Worm (Caenorhabditis elegans) whole organism, L3 larva: ENCODE data around the gene Y41C4A.9.

Experiments used
- R02D3.7 ChIP-seq: fragments of 150-350 bp; optimal IDR thresholded peaks from 2 replicates; lab custom pipeline; 2014; ENCODE audit warnings: missing biosample characterization, missing genetic modification characterization
- ZK546.5 ChIP-seq: sonication (generic microtip); optimal IDR thresholded peaks from 2 replicates; lab custom pipeline; 2017; ENCODE audit warnings: missing biosample characterization, missing genetic modification characterization
- aly-2 ChIP-seq: fragments of 150-350 bp; optimal IDR thresholded peaks from 2 replicates; lab custom pipeline; 2014; ENCODE audit warnings: missing biosample characterization, missing genetic modification characterization
- ama-1 ChIP-seq: fragments of 150-350 bp; optimal IDR thresholded peaks from 2 replicates; lab custom pipeline; 2018
- ceh-16 ChIP-seq: sonication (generic microtip); optimal IDR thresholded peaks from 2 replicates; lab custom pipeline; 2017; ENCODE audit warnings: missing biosample characterization, missing genetic modification characterization
- ceh-28 ChIP-seq: fragments of 150-350 bp; optimal IDR thresholded peaks from 2 replicates; lab custom pipeline; 2014; ENCODE audit warnings: missing biosample characterization, missing genetic modification reagents, missing genetic modification characterization
- ceh-82 ChIP-seq: fragments of 150-350 bp; optimal IDR thresholded peaks from 2 replicates; lab custom pipeline; 2014; ENCODE audit warnings: missing biosample characterization, missing genetic modification characterization
- ceh-9 ChIP-seq: sonication (generic microtip); optimal IDR thresholded peaks from 2 replicates; lab custom pipeline; 2018; ENCODE audit warnings: missing biosample characterization, missing genetic modification characterization
- daf-12 ChIP-seq: fragments of 150-350 bp; optimal IDR thresholded peaks from 2 replicates; lab custom pipeline; 2014; ENCODE audit warnings: missing biosample characterization, missing genetic modification reagents, missing genetic modification characterization
- elt-2 ChIP-seq: sonication (generic microtip); optimal IDR thresholded peaks from 2 replicates; lab custom pipeline; 2016; ENCODE audit warnings: missing genetic modification reagents, mild to moderate bottlenecking, missing genetic modification characterization, missing compliant biosample characterization
- elt-3 ChIP-seq, 3 experiments: fragments of 150-350 bp in 1 of 3; sonication (generic microtip) in 2 of 3; optimal IDR thresholded peaks; 2 replicates in 2 of 3; 4 replicates in 1 of 3; lab custom pipeline; 2014 to 2017; ENCODE audit warnings: missing biosample characterization in 3 of 3, missing genetic modification characterization in 3 of 3
- eor-1 ChIP-seq, 2 experiments: fragments of 150-350 bp; optimal IDR thresholded peaks; 2 replicates each; lab custom pipeline; 2014 to 2018; ENCODE audit warnings: missing biosample characterization in 2 of 2, missing genetic modification characterization in 2 of 2
- fkh-10 ChIP-seq: sonication (generic microtip); optimal IDR thresholded peaks from 2 replicates; lab custom pipeline; 2017; ENCODE audit warnings: missing biosample characterization, missing genetic modification reagents, missing genetic modification characterization
- fkh-2 ChIP-seq: fragments of 150-350 bp; optimal IDR thresholded peaks from 2 replicates; lab custom pipeline; 2014; ENCODE audit warnings: missing biosample characterization, missing genetic modification reagents, missing genetic modification characterization
- fos-1 ChIP-seq: fragments of 150-350 bp; optimal IDR thresholded peaks from 2 replicates; lab custom pipeline; 2014; ENCODE audit warnings: missing biosample characterization, missing genetic modification characterization
- hmg-11 ChIP-seq: sonication (generic microtip); optimal IDR thresholded peaks from 2 replicates; lab custom pipeline; 2016; ENCODE audit warnings: missing genetic modification characterization, missing compliant biosample characterization
- jun-1 ChIP-seq: fragments of 150-350 bp; optimal IDR thresholded peaks from 2 replicates; lab custom pipeline; 2014; ENCODE audit warnings: missing biosample characterization, missing genetic modification reagents, missing genetic modification characterization
- lin-39 ChIP-seq: fragments of 150-350 bp; optimal IDR thresholded peaks from 2 replicates; lab custom pipeline; 2018; ENCODE audit warnings: missing biosample characterization, missing genetic modification reagents, missing genetic modification characterization
- mdl-1 ChIP-seq: fragments of 150-350 bp; optimal IDR thresholded peaks from 2 replicates; lab custom pipeline; 2014; ENCODE audit warnings: missing biosample characterization, missing genetic modification characterization
- mml-1 ChIP-seq: fragments of 150-350 bp; sonication (generic microtip); optimal IDR thresholded peaks from 3 replicates; lab custom pipeline; 2014; ENCODE audit warnings: missing biosample characterization, missing genetic modification characterization
- nhr-23 ChIP-seq: fragments of 150-350 bp; optimal IDR thresholded peaks from 2 replicates; lab custom pipeline; 2014; ENCODE audit warnings: missing biosample characterization, missing genetic modification reagents, missing genetic modification characterization
- nhr-28 ChIP-seq: fragments of 150-350 bp; optimal IDR thresholded peaks from 2 replicates; lab custom pipeline; 2014; ENCODE audit warnings: missing biosample characterization, missing genetic modification characterization
- nhr-43 ChIP-seq: sonication (generic microtip); optimal IDR thresholded peaks from 2 replicates; lab custom pipeline; 2016; ENCODE audit warnings: mild to moderate bottlenecking, missing genetic modification characterization, missing compliant biosample characterization; ENCODE audit not compliant: poor library complexity, severe bottlenecking
- nhr-67 ChIP-seq: fragments of 150-350 bp; optimal IDR thresholded peaks from 2 replicates; lab custom pipeline; 2014; ENCODE audit warnings: missing biosample characterization, missing genetic modification characterization
- nhr-76 ChIP-seq: fragments of 150-350 bp; sonication (generic microtip); optimal IDR thresholded peaks from 5 replicates; lab custom pipeline; 2014; ENCODE audit warnings: missing biosample characterization, missing genetic modification characterization
- nhr-77 ChIP-seq: fragments of 150-350 bp; optimal IDR thresholded peaks from 2 replicates; lab custom pipeline; 2014; ENCODE audit warnings: missing biosample characterization, missing genetic modification characterization
- pha-4 ChIP-seq: fragments of 150-350 bp; optimal IDR thresholded peaks from 2 replicates; lab custom pipeline; 2014; ENCODE audit warnings: missing biosample characterization, missing genetic modification reagents, missing genetic modification characterization
- pqm-1 ChIP-seq: fragments of 150-350 bp; optimal IDR thresholded peaks from 2 replicates; lab custom pipeline; 2017; ENCODE audit warnings: missing biosample characterization, missing genetic modification characterization, inconsistent platforms
- sea-2 ChIP-seq: fragments of 150-350 bp; sonication (generic microtip); optimal IDR thresholded peaks from 4 replicates; lab custom pipeline; 2014; ENCODE audit warnings: missing biosample characterization, missing genetic modification reagents, missing genetic modification characterization
- snpc-4 ChIP-seq: fragments of 150-350 bp; optimal IDR thresholded peaks from 2 replicates; lab custom pipeline; 2014; ENCODE audit warnings: missing biosample characterization, missing genetic modification characterization
- unc-39 ChIP-seq: sonication (generic microtip); optimal IDR thresholded peaks from 4 replicates; lab custom pipeline; 2017; ENCODE audit warnings: missing biosample characterization, missing genetic modification characterization
- unc-62 ChIP-seq: fragments of 150-350 bp; sonication (generic microtip); optimal IDR thresholded peaks from 4 replicates; lab custom pipeline; 2014; ENCODE audit warnings: missing biosample characterization, missing genetic modification reagents, missing genetic modification characterization
- ztf-4 ChIP-seq: fragments of 150-350 bp; optimal IDR thresholded peaks from 2 replicates; lab custom pipeline; 2014; ENCODE audit warnings: missing biosample characterization, missing genetic modification characterization

Y41C4A.9 gene

ce11 chrIII:11699959-11700358, 18.5 kb downstream of the Y41C4A.9 start, which contains the start of gene pqn-84:
pqn-84 (plus strand) TSS chrIII:11700259.
- no peak for TF ChIP-seq mml-1 (tag; lab: Kevin White, UChicago)
- TF ChIP-seq, all 47 proteins: peak for 0

DNA sequence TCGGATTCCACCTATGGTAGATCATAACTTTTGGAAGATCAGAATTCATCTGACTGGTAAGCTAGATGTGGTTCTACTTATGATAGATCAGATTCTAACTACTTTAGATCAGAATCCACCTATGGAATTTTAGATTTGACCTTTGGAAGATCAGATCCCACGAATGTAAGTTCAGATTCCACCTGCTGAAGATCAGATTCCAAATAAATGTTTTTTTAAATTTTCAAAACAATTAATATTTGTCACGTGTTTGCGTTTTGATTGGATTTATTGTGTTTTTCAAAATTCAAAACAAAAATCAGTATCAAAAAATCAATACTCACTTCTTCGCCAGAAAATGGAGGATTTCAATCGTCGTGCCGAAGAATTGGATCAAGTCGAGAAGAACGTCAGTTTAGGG, 19.9 kb downstream of the Y41C4A.9 start, which contains the start of gene Y41C4A.7:
Gene Y41C4A.7, plus strand, starts transcription at position 301 of the 400 bp plus-strand sequence.
- TF ChIP-seq fkh-10 (GFP tag; lab: Kevin White, UChicago) = no peak
- no peak for TF ChIP-seq elt-2 (tag; lab: Kevin White, UChicago)
- TF ChIP-seq sea-2 = no peak
- no peak for TF ChIP-seq nhr-76 (tag; lab: Kevin White, UChicago)
- TF ChIP-seq ceh-16 (tag; lab: Kevin White, UChicago) = no peak
- TF ChIP-seq aly-2 = no peak

DNA sequence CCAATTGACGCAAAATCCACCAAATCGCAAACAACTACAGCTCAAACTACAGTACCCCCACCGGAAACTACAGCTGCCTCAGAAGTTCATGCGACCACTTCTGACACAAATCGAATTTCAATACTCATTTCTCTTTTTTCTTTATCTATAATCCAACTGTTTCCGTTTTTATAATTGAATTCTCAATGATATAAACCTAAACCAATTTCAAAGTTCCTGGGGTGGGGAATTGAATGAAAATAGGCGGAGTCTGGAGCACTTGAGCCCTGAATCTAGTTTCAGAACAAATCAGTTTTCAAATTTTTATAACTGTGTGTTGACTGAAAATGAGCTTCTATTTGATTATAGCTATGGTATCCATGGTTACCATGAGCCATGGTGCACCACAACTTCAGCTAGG, 22.2 kb downstream of the Y41C4A.9 start, which contains the start of gene Y41C4A.6:
Gene Y41C4A.6, plus strand, starts transcription at position 301 of the 400 bp plus-strand sequence.
- TF ChIP-seq nhr-23 (tag; lab: Kevin White, UChicago) (no peak), pqm-1 (tag; lab: Kevin White, UChicago) (no peak), daf-12 (tag; lab: Kevin White, UChicago) (no peak), R02D3.7 (no peak), ceh-9 (tag; lab: Kevin White, UChicago) (no peak), snpc-4 (tag; lab: Kevin White, UChicago) (no peak), nhr-28 (tag; lab: Kevin White, UChicago) (no peak), nhr-77 (tag; lab: Kevin White, UChicago) (no peak), fkh-10 (GFP tag; lab: Kevin White, UChicago) (no peak), hmg-11 (tag; lab: Kevin White, UChicago) (no peak), lin-39 (tag; lab: Kevin White, UChicago) (no peak), pha-4 (tag; lab: Kevin White, UChicago) (no peak), jun-1 (no peak), ztf-4 (no peak), unc-39 (tag; lab: Kevin White, UChicago) (no peak), nhr-76 (tag; lab: Kevin White, UChicago) (no peak), ZK546.5 (tag; lab: Kevin White, UChicago) (no peak)

DNA sequence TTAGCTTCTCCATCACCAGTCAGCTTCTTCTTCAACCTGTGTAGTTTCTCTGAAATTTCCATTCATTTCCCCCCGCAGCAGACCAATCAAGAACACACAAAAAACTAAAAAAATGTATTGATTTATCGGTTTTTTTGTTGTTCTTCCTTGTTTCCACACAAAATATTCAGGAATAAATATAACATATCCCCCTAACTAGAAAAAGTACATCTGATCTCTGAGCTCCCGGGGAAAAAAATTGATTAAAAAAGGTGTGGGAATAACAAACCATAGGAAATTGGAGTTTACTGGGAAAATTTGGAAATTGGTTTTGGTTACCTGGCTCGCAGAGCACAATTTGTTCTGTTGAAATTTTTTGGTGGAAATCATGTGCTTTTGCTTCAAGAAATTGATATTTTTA, 23.5 kb downstream of the Y41C4A.9 start, which contains the start of gene Y41C4A.22:
Gene Y41C4A.22, plus strand, starts transcription at position 301 of the 400 bp plus-strand sequence.
- no peak for TF ChIP-seq aly-2
- no peak for TF ChIP-seq ceh-28 (tag; lab: Kevin White, UChicago)
- no peak for TF ChIP-seq ztf-4
- no peak for TF ChIP-seq elt-3 (tag; optimal IDR thresholded peaks at IDR 0.05; lab: Kevin White, UChicago)
- no peak for TF ChIP-seq unc-62 (GFP tag; lab: Kevin White, UChicago)
- no peak for TF ChIP-seq ceh-82 (tag; lab: Kevin White, UChicago)
- no peak for TF ChIP-seq nhr-76 (tag; lab: Kevin White, UChicago)
- no peak for TF ChIP-seq nhr-28 (tag; lab: Kevin White, UChicago)
- TF ChIP-seq jun-1 = no peak
- TF ChIP-seq fos-1 (tag; lab: Kevin White, UChicago) = no peak
- TF ChIP-seq eor-1 (tag; optimal IDR thresholded peaks at IDR 0.05; lab: Kevin White, UChicago) = no peak
- TF ChIP-seq ama-1 (lab: Kevin White, UChicago) = no peak
- no peak for TF ChIP-seq pqm-1 (tag; lab: Kevin White, UChicago)
- no peak for TF ChIP-seq nhr-67
- no peak for TF ChIP-seq fkh-2 (tag; lab: Kevin White, UChicago)

- TF ChIP-seq nhr-43 (peak; percentile 12), ama-1 (lab: Kevin White, UChicago) (peak; percentile 45), ceh-9 (tag; lab: Kevin White, UChicago) (no peak), mdl-1 (no peak), elt-2 (tag; lab: Kevin White, UChicago) (peak; percentile 32), nhr-77 (tag; lab: Kevin White, UChicago) (peak; percentile 51), aly-2 (peak; percentile 63)
Measured at ce11 chrIII:11694506-11694947, 23.9 kb downstream of the Y41C4A.9 start.
